Fruit fly (Drosophila melanogaster) whole organism, embryonic: Measurements from ENCODE around the gene CG8066.
A peak's percentile ranks its signal among the peaks of the same experiment; 100 is the strongest.

ENCODE experiments used
- Asciz ChIP-seq: fragments of 200-800 bp; sonication (Bioruptor generic); optimal IDR thresholded peaks from 2 replicates; lab custom pipeline; 2017; ENCODE audit warnings: missing biosample characterization, mild to moderate bottlenecking, missing genetic modification characterization, missing genetic modification reagents
- Awh ChIP-seq: fragments of 200-800 bp; sonication (Bioruptor generic); IDR thresholded peaks from 2 replicates; pipeline ENCODE4, ENCODE4 v1.3.6; 2022; ENCODE audit warnings: missing biosample characterization, missing genetic modification characterization
- CG1024 ChIP-seq: fragments of 200-800 bp; sonication (Bioruptor generic); IDR thresholded peaks from 2 replicates; pipeline ENCODE4 v1.3.6; 2022; ENCODE audit warnings: missing biosample characterization, missing genetic modification characterization
- CG10274 ChIP-seq: fragments of 200-800 bp; sonication (Bioruptor generic); optimal IDR thresholded peaks from 3 replicates; lab custom pipeline; 2017; ENCODE audit warnings: missing biosample characterization, mild to moderate bottlenecking, missing genetic modification characterization
- CG14014 ChIP-seq: fragments of 200-800 bp; sonication (Bioruptor generic); IDR thresholded peaks from 2 replicates; pipeline ENCODE4 v1.3.6; 2022; ENCODE audit warnings: missing biosample characterization, missing genetic modification characterization
- CG15269 ChIP-seq: fragments of 200-800 bp; sonication (Bioruptor generic); optimal IDR thresholded peaks from 2 replicates; lab custom pipeline; 2018; ENCODE audit warnings: missing biosample characterization, mild to moderate bottlenecking, missing genetic modification characterization, moderate library complexity
- CG1603 ChIP-seq: fragments of 200-800 bp; sonication (Bioruptor generic); optimal IDR thresholded peaks from 2 replicates; lab custom pipeline; 2019; ENCODE audit warnings: missing biosample characterization, mild to moderate bottlenecking, missing genetic modification characterization, moderate library complexity
- CG17829 ChIP-seq: fragments of 200-800 bp; optimal IDR thresholded peaks from 2 replicates; lab custom pipeline; 2019; ENCODE audit warnings: missing biosample characterization, mild to moderate bottlenecking, missing genetic modification characterization, moderate library complexity
- CG1832 ChIP-seq: fragments of 200-800 bp; sonication (Bioruptor generic); optimal IDR thresholded peaks from 2 replicates; lab custom pipeline; 2017; ENCODE audit warnings: missing biosample characterization, mild to moderate bottlenecking, missing genetic modification characterization, inconsistent platforms
- CG18476 ChIP-seq: fragments of 200-800 bp; sonication (Bioruptor generic); optimal IDR thresholded peaks from 2 replicates; lab custom pipeline; 2016; ENCODE audit warnings: missing biosample characterization, mild to moderate bottlenecking, missing genetic modification characterization
- CG18599 ChIP-seq: fragments of 200-800 bp; sonication (Bioruptor generic); optimal IDR thresholded peaks from 3 replicates; lab custom pipeline; 2017; ENCODE audit warnings: missing biosample characterization, missing genetic modification characterization, mild to moderate bottlenecking, moderate library complexity, missing genetic modification reagents
- CG18619 ChIP-seq: fragments of 200-800 bp; sonication (Bioruptor generic); optimal IDR thresholded peaks from 3 replicates; lab custom pipeline; 2017; ENCODE audit warnings: missing biosample characterization, mild to moderate bottlenecking, missing genetic modification characterization
- CG2712 ChIP-seq: fragments of 200-800 bp; optimal IDR thresholded peaks from 3 replicates; lab custom pipeline; 2019; ENCODE audit warnings: missing biosample characterization, mild to moderate bottlenecking, missing genetic modification characterization, moderate library complexity
- CG31388 ChIP-seq: fragments of 200-800 bp; sonication (Bioruptor generic); optimal IDR thresholded peaks from 2 replicates; lab custom pipeline; 2016; ENCODE audit warnings: missing biosample characterization, missing genetic modification characterization
- CG32772 ChIP-seq: fragments of 200-800 bp; sonication (Bioruptor generic); IDR thresholded peaks from 2 replicates; pipeline ENCODE4 v1.3.6; 2022; ENCODE audit warnings: missing biosample characterization, missing genetic modification characterization
- CG4360 ChIP-seq: fragments of 200-800 bp; sonication (Bioruptor generic); IDR thresholded peaks from 2 replicates; pipeline ENCODE4 v1.3.6; 2022; ENCODE audit warnings: missing biosample characterization, missing genetic modification characterization
- CG6272 ChIP-seq: fragments of 200-800 bp; sonication (Bioruptor generic); IDR thresholded peaks from 2 replicates; pipeline ENCODE4 v1.3.6; 2022; ENCODE audit warnings: missing biosample characterization, missing genetic modification characterization
- CG6791 ChIP-seq: fragments of 200-800 bp; sonication (Bioruptor generic); IDR thresholded peaks from 3 replicates; pipeline ENCODE4 v1.3.6; 2022; ENCODE audit warnings: missing biosample characterization, missing genetic modification characterization; ENCODE audit not compliant: partially characterized antibody
- CG6813 ChIP-seq: fragments of 200-800 bp; sonication (Bioruptor generic); optimal IDR thresholded peaks from 2 replicates; lab custom pipeline; 2017; ENCODE audit warnings: missing biosample characterization, missing genetic modification characterization, mild to moderate bottlenecking, moderate library complexity, missing genetic modification reagents
- CG7987 ChIP-seq: fragments of 200-800 bp; sonication (Bioruptor generic); optimal IDR thresholded peaks from 2 replicates; lab custom pipeline; 2018; ENCODE audit warnings: missing biosample characterization, mild to moderate bottlenecking, missing genetic modification characterization, moderate library complexity
- CG8089 ChIP-seq: fragments of 200-800 bp; sonication (Bioruptor generic); optimal IDR thresholded peaks from 3 replicates; lab custom pipeline; 2016; ENCODE audit warnings: missing biosample characterization, missing genetic modification characterization
- CG9932 ChIP-seq: fragments of 200-800 bp; sonication (Bioruptor generic); IDR thresholded peaks from 2 replicates; pipeline ENCODE4 v1.3.6; 2022; ENCODE audit warnings: missing biosample characterization, missing genetic modification characterization
- CoRest ChIP-seq: fragments of 200-800 bp; sonication (Bioruptor generic); optimal IDR thresholded peaks from 3 replicates; lab custom pipeline; 2018; ENCODE audit warnings: missing biosample characterization, mild to moderate bottlenecking, missing genetic modification characterization, moderate library complexity
- E2f2 ChIP-seq: fragments of 200-800 bp; sonication (Bioruptor generic); IDR thresholded peaks from 2 replicates; pipeline ENCODE4 v1.3.6; 2022; ENCODE audit warnings: missing biosample characterization, missing genetic modification characterization
- Ets97D ChIP-seq: fragments of 200-800 bp; sonication (Bioruptor generic); optimal IDR thresholded peaks from 3 replicates; lab custom pipeline; 2016; ENCODE audit warnings: missing biosample characterization, missing genetic modification characterization
- HHEX ChIP-seq: fragments of 200-800 bp; sonication (Bioruptor generic); optimal IDR thresholded peaks from 3 replicates; lab custom pipeline; 2017; ENCODE audit warnings: missing biosample characterization, mild to moderate bottlenecking, missing genetic modification characterization, missing genetic modification reagents
- Hand ChIP-seq: fragments of 200-800 bp; sonication (Bioruptor generic); optimal IDR thresholded peaks from 2 replicates; lab custom pipeline; 2017; ENCODE audit warnings: mild to moderate bottlenecking, missing biosample characterization, missing genetic modification reagents, missing genetic modification characterization
- Hr51 ChIP-seq, 2 experiments: fragments of 200-800 bp; sonication (Bioruptor generic); optimal IDR thresholded peaks; 2 replicates in 1 of 2; 3 replicates in 1 of 2; lab custom pipeline; 2016 to 2018; ENCODE audit warnings: missing biosample characterization in 2 of 2, missing genetic modification characterization in 2 of 2, mild to moderate bottlenecking in 1 of 2, moderate library complexity in 1 of 2
- Med ChIP-seq: fragments of 200-800 bp; sonication (Bioruptor generic); peaks from one replicate; lab custom pipeline; 2016; ENCODE audit warnings: missing biosample characterization, missing genetic modification characterization, mild to moderate bottlenecking, inconsistent platforms, moderate library complexity
- Optix ChIP-seq: fragments of 200-800 bp; sonication (Bioruptor generic); IDR thresholded peaks from 3 replicates; pipeline ENCODE4 v1.3.6; 2022; ENCODE audit warnings: missing biosample characterization, missing genetic modification characterization
- amos ChIP-seq: fragments of 200-800 bp; sonication (Bioruptor generic); IDR thresholded peaks from 2 replicates; pipeline ENCODE4 v1.3.6; 2022; ENCODE audit warnings: missing biosample characterization, missing genetic modification characterization; ENCODE audit not compliant: partially characterized antibody
- ara ChIP-seq: fragments of 200-800 bp; sonication (Bioruptor generic); IDR thresholded peaks from 2 replicates; pipeline ENCODE4 v1.3.6; 2022; ENCODE audit warnings: missing biosample characterization, missing genetic modification characterization
- ato ChIP-seq: fragments of 200-800 bp; sonication (Bioruptor generic); IDR thresholded peaks from 2 replicates; pipeline ENCODE4 v1.3.6; 2022; ENCODE audit warnings: missing biosample characterization, missing genetic modification characterization; ENCODE audit not compliant: partially characterized antibody
- az2 ChIP-seq: fragments of 200-800 bp; sonication (Bioruptor generic); optimal IDR thresholded peaks from 3 replicates; lab custom pipeline; 2016; ENCODE audit warnings: missing biosample characterization, missing genetic modification characterization
- bigmax ChIP-seq: fragments of 200-800 bp; sonication (Bioruptor generic); optimal IDR thresholded peaks from 2 replicates; lab custom pipeline; 2018; ENCODE audit warnings: missing biosample characterization, mild to moderate bottlenecking, missing genetic modification characterization
- caup ChIP-seq: fragments of 200-800 bp; sonication (Bioruptor generic); optimal IDR thresholded peaks from 3 replicates; lab custom pipeline; 2017; ENCODE audit warnings: missing biosample characterization, mild to moderate bottlenecking, missing genetic modification characterization, moderate library complexity; ENCODE audit not compliant: severe bottlenecking
- croc ChIP-seq: fragments of 200-800 bp; sonication (Bioruptor generic); conservative IDR thresholded peaks from 3 replicates; pipeline ENCODE4 v1.3.6; 2022; ENCODE audit warnings: missing biosample characterization, missing genetic modification characterization
- dpn ChIP-seq, 2 experiments: fragments of 200-800 bp; sonication (Bioruptor generic); optimal IDR thresholded peaks; 3 replicates each; lab custom pipeline; 2016; ENCODE audit warnings: missing biosample characterization in 2 of 2, missing genetic modification characterization in 2 of 2
- dysf ChIP-seq: fragments of 200-800 bp; sonication (Bioruptor generic); IDR thresholded peaks from 3 replicates; pipeline ENCODE4 v1.3.6; 2022; ENCODE audit warnings: missing biosample characterization, missing genetic modification characterization
- eyg ChIP-seq: fragments of 200-800 bp; sonication (Bioruptor generic); optimal IDR thresholded peaks from 3 replicates; lab custom pipeline; 2016; ENCODE audit warnings: missing biosample characterization, missing genetic modification characterization
- h ChIP-seq: fragments of >200 bp; optimal IDR thresholded peaks from 2 replicates; lab custom pipeline; 2017
- her ChIP-seq: fragments of 200-800 bp; sonication (Bioruptor generic); optimal IDR thresholded peaks from 2 replicates; lab custom pipeline; 2016; ENCODE audit warnings: missing biosample characterization, missing genetic modification characterization
- org-1 ChIP-seq: fragments of 200-800 bp; sonication (Bioruptor generic); optimal IDR thresholded peaks from 2 replicates; lab custom pipeline; 2017; ENCODE audit warnings: missing biosample characterization, missing genetic modification characterization
- pho ChIP-seq: fragments of 200-800 bp; sonication (Bioruptor generic); optimal IDR thresholded peaks from 2 replicates; lab custom pipeline; 2016; ENCODE audit warnings: missing biosample characterization, missing genetic modification characterization
- psq ChIP-seq: fragments of 200-800 bp; sonication (Bioruptor generic); optimal IDR thresholded peaks from 2 replicates; lab custom pipeline; 2017; ENCODE audit warnings: missing biosample characterization, missing genetic modification characterization
- pzg ChIP-seq: fragments of 200-800 bp; sonication (Bioruptor generic); optimal IDR thresholded peaks from 3 replicates; lab custom pipeline; 2018; ENCODE audit warnings: missing biosample characterization, mild to moderate bottlenecking, missing genetic modification characterization, moderate library complexity
- slbo ChIP-seq: fragments of 200-800 bp; sonication (Bioruptor generic); IDR thresholded peaks from 2 replicates; pipeline ENCODE4 v1.3.6; 2022; ENCODE audit warnings: missing biosample characterization, missing genetic modification characterization
- ssp ChIP-seq: fragments of 200-800 bp; sonication (Bioruptor generic); IDR thresholded peaks from 2 replicates; pipeline ENCODE4 v1.3.6; 2022; ENCODE audit warnings: missing biosample characterization, missing genetic modification characterization
- sug ChIP-seq: fragments of 200-800 bp; optimal IDR thresholded peaks from 2 replicates; lab custom pipeline; 2019; ENCODE audit warnings: missing biosample characterization, mild to moderate bottlenecking, missing genetic modification characterization, moderate library complexity
- unpg ChIP-seq: fragments of 200-800 bp; sonication (Bioruptor generic); optimal IDR thresholded peaks from 3 replicates; lab custom pipeline; 2018; ENCODE audit warnings: missing biosample characterization, mild to moderate bottlenecking, missing genetic modification characterization, moderate library complexity
- zf30C ChIP-seq: fragments of 200-800 bp; sonication (Bioruptor generic); optimal IDR thresholded peaks from 3 replicates; lab custom pipeline; 2018; ENCODE audit warnings: missing biosample characterization, mild to moderate bottlenecking, missing genetic modification characterization

CG8066 gene

DNA sequence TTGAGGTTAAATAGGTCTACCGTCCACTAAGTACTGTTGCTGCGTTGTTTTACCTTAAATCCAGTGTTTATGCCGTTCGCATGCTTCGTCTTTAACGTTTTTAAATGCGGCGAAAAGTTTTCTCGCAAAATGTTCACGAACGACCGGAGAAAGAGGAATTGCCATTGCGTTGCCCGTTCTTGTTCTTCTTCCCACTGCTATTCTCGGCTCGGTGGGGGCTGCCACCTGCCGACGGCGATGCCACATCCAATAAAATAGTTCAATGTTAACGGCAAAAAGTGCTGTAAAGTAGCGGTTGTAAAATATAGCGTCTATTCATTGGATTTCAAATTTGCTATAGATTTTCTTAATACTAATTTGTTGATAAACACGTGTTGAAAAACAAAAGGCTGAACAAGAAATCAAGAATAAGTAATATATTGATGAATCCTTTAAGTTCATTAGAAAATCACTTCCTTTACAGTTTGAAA, 7.1 kb upstream of the CG8066 start, which contains the start of gene CG7987:
TSS of gene CG7987 (minus strand) at position 170 of the 470 bp plus-strand sequence.
- TF ChIP-seq CG9932 (peak; percentile 53), CG8089 (GFP tag; lab: Kevin White, UChicago) (no peak), unpg (GFP tag; lab: Kevin White, UChicago) (no peak), CG10274 (GFP tag; lab: Kevin White, UChicago) (no peak), CG1832 (GFP tag; lab: Kevin White, UChicago) (no peak), dpn (GFP tag; optimal IDR thresholded peaks at IDR 0.05; lab: Kevin White, UChicago) (peak in 1 of 2 experiments; percentile 38), CG6272 (GFP tag; lab: Robert Waterston, UW) (no peak), bigmax (GFP tag; lab: Kevin White, UChicago) (peak; percentile 90), CG4360 (no peak), CG1603 (peak; percentile 74), her (peak; percentile 3), pho (no peak), Hr51 (GFP tag; optimal IDR thresholded peaks at IDR 0.05; lab: Kevin White, UChicago) (no peak), pzg (GFP tag; lab: Kevin White, UChicago) (peak; percentile 73), CG32772 (GFP tag; lab: Robert Waterston, UW) (no peak), zf30C (GFP tag; lab: Kevin White, UChicago) (peak; percentile 21), caup (GFP tag; lab: Kevin White, UChicago) (no peak), CG14014 (GFP tag; lab: Robert Waterston, UW) (no peak), org-1 (GFP tag; lab: Kevin White, UChicago) (no peak), CG17829 (no peak), CG18599 (no peak), CG18476 (GFP tag; lab: Kevin White, UChicago) (no peak), eyg (GFP tag; lab: Kevin White, UChicago) (no peak), Asciz (no peak), CG2712 (tag; lab: Kevin White, UChicago) (peak; percentile 27), HHEX (GFP tag; lab: Kevin White, UChicago) (no peak), sug (tag; lab: Kevin White, UChicago) (peak; percentile 64), Awh (GFP tag; lab: Robert Waterston, UW) (no peak), CG6791 (GFP tag; lab: Robert Waterston, UW) (no peak), dysf (GFP tag; lab: Robert Waterston, UW) (no peak), CG7987 (GFP tag; lab: Kevin White, UChicago) (no peak), h (lab: Kevin White, UChicago) (no peak), CG1024 (GFP tag; lab: Robert Waterston, UW) (no peak), CG18619 (no peak), E2f2 (peak; percentile 84), Hand (no peak), az2 (GFP tag; lab: Kevin White, UChicago) (no peak), CG6813 (GFP tag; lab: Kevin White, UChicago) (no peak), ara (GFP tag; lab: Robert Waterston, UW) (no peak), Ets97D (GFP tag; lab: Kevin White, UChicago) (peak; percentile 87), Med (GFP tag; lab: Kevin White, UChicago) (peak; percentile 88), CG15269 (tag; lab: Kevin White, UChicago) (peak; percentile 25), croc (GFP tag; lab: Robert Waterston, UW) (no peak), slbo (GFP tag; lab: Robert Waterston, UW) (peak; percentile 33; the same call in 1 of the 2 replicates), amos (GFP tag; lab: Robert Waterston, UW) (peak; percentile 31; the same call in 1 of the 2 replicates), CoRest (peak; percentile 37), Optix (GFP tag; lab: Robert Waterston, UW) (no peak), ssp (no peak), ato (GFP tag; lab: Robert Waterston, UW) (no peak), CG31388 (no peak), psq (GFP tag; lab: Kevin White, UChicago) (peak; percentile 97)
